Fruit fly (Drosophila melanogaster) whole organism, embryonic: ENCODE results near the gene CG13465.

ENCODE experiments used
- Ada2b ChIP-seq: fragments of 200-800 bp; sonication (Bioruptor generic); IDR thresholded peaks from 2 replicates; pipeline ENCODE4 v1.3.6; 2022; ENCODE audit warnings: missing biosample characterization, missing genetic modification characterization
- CG10147 ChIP-seq: fragments of 200-800 bp; sonication (Bioruptor generic); optimal IDR thresholded peaks from 2 replicates; lab custom pipeline; 2019; ENCODE audit warnings: missing biosample characterization, mild to moderate bottlenecking, missing genetic modification characterization, moderate library complexity
- CG10209 ChIP-seq: fragments of 200-800 bp; sonication (Bioruptor generic); optimal IDR thresholded peaks from 3 replicates; lab custom pipeline; 2017; ENCODE audit warnings: missing biosample characterization, mild to moderate bottlenecking, missing genetic modification characterization, missing genetic modification reagents
- CG10565 ChIP-seq: fragments of 200-800 bp; sonication (Bioruptor generic); optimal IDR thresholded peaks from 3 replicates; lab custom pipeline; 2016; ENCODE audit warnings: missing biosample characterization, mild to moderate bottlenecking, missing genetic modification characterization
- CG11085 ChIP-seq: fragments of 200-800 bp; sonication (Bioruptor generic); IDR thresholded peaks from 2 replicates; pipeline ENCODE4 v1.3.6; 2022; ENCODE audit warnings: missing biosample characterization, missing genetic modification characterization
- CG12744 ChIP-seq: fragments of 200-800 bp; sonication (Bioruptor generic); optimal IDR thresholded peaks from 2 replicates; lab custom pipeline; 2016; ENCODE audit warnings: missing biosample characterization, missing genetic modification characterization
- CG13424 ChIP-seq: fragments of 200-800 bp; sonication (Bioruptor generic); optimal IDR thresholded peaks from 2 replicates; lab custom pipeline; 2019; ENCODE audit warnings: missing biosample characterization, mild to moderate bottlenecking, missing genetic modification characterization, moderate library complexity
- CG14014 ChIP-seq: fragments of 200-800 bp; sonication (Bioruptor generic); IDR thresholded peaks from 2 replicates; pipeline ENCODE4 v1.3.6; 2022; ENCODE audit warnings: missing biosample characterization, missing genetic modification characterization
- CG14441 ChIP-seq: fragments of 200-800 bp; sonication (Bioruptor generic); IDR thresholded peaks from 2 replicates; pipeline ENCODE4 v1.3.6; 2022; ENCODE audit warnings: missing biosample characterization, missing genetic modification characterization
- CG15479 ChIP-seq: fragments of 200-800 bp; sonication (Bioruptor generic); optimal IDR thresholded peaks from 3 replicates; lab custom pipeline; 2019; ENCODE audit warnings: missing biosample characterization, mild to moderate bottlenecking, missing genetic modification characterization, moderate library complexity
- CG16815 ChIP-seq: fragments of 200-800 bp; sonication (Bioruptor generic); optimal IDR thresholded peaks from 3 replicates; lab custom pipeline; 2017; ENCODE audit warnings: missing biosample characterization, mild to moderate bottlenecking, missing genetic modification characterization
- CG17385 ChIP-seq: fragments of 200-800 bp; sonication (Bioruptor generic); optimal IDR thresholded peaks from 3 replicates; lab custom pipeline; 2018; ENCODE audit warnings: missing biosample characterization, mild to moderate bottlenecking, missing genetic modification characterization
- CG18262 ChIP-seq: fragments of 200-800 bp; optimal IDR thresholded peaks from 3 replicates; lab custom pipeline; 2019; ENCODE audit warnings: missing biosample characterization, mild to moderate bottlenecking, missing genetic modification characterization, moderate library complexity
- CG2199 ChIP-seq: fragments of 200-800 bp; sonication (Bioruptor generic); IDR thresholded peaks from 3 replicates; pipeline ENCODE4 v1.3.6; 2022; ENCODE audit warnings: missing biosample characterization, missing genetic modification characterization
- CG30431 ChIP-seq: fragments of 200-800 bp; sonication (Bioruptor generic); optimal IDR thresholded peaks from 2 replicates; lab custom pipeline; 2017; ENCODE audit warnings: missing biosample characterization, missing genetic modification characterization
- CG32767 ChIP-seq: fragments of 200-800 bp; sonication (Bioruptor generic); IDR thresholded peaks from 2 replicates; pipeline ENCODE4 v1.3.6; 2022; ENCODE audit warnings: missing biosample characterization, missing genetic modification characterization
- CG6254 ChIP-seq: fragments of 200-800 bp; sonication (Bioruptor generic); optimal IDR thresholded peaks from 3 replicates; lab custom pipeline; 2017; ENCODE audit warnings: mild to moderate bottlenecking, missing biosample characterization, missing genetic modification reagents, missing genetic modification characterization
- CG6765 ChIP-seq: fragments of 200-800 bp; sonication (Bioruptor generic); optimal IDR thresholded peaks from 3 replicates; lab custom pipeline; 2017; ENCODE audit warnings: missing biosample characterization, mild to moderate bottlenecking, missing genetic modification characterization
- CG8924 ChIP-seq: fragments of 200-800 bp; optimal IDR thresholded peaks from 3 replicates; lab custom pipeline; 2019; ENCODE audit warnings: missing biosample characterization, mild to moderate bottlenecking, missing genetic modification characterization, moderate library complexity
- CG8944 ChIP-seq: fragments of 200-800 bp; sonication (Bioruptor generic); optimal IDR thresholded peaks from 3 replicates; lab custom pipeline; 2016; ENCODE audit warnings: missing biosample characterization, missing genetic modification characterization
- CoRest ChIP-seq: fragments of 200-800 bp; sonication (Bioruptor generic); optimal IDR thresholded peaks from 3 replicates; lab custom pipeline; 2018; ENCODE audit warnings: missing biosample characterization, mild to moderate bottlenecking, missing genetic modification characterization, moderate library complexity
- Dip3 ChIP-seq: fragments of 200-800 bp; sonication (Bioruptor generic); optimal IDR thresholded peaks from 3 replicates; lab custom pipeline; 2016; ENCODE audit warnings: missing biosample characterization, missing genetic modification characterization
- Dp ChIP-seq: fragments of 200-800 bp; sonication (Bioruptor generic); optimal IDR thresholded peaks from 2 replicates; lab custom pipeline; 2018; ENCODE audit warnings: missing biosample characterization, mild to moderate bottlenecking, missing genetic modification characterization, moderate library complexity
- Drgx ChIP-seq: fragments of 200-800 bp; sonication (Bioruptor generic); IDR thresholded peaks from 2 replicates; pipeline ENCODE4 v1.3.6; 2022; ENCODE audit warnings: missing biosample characterization, missing genetic modification characterization
- H15 ChIP-seq: fragments of 200-800 bp; sonication (Bioruptor generic); IDR thresholded peaks from 3 replicates; pipeline ENCODE4 v1.3.6; 2022; ENCODE audit warnings: missing biosample characterization, missing genetic modification characterization
- Jarid2 ChIP-seq: fragments of 200-800 bp; sonication (Bioruptor generic); optimal IDR thresholded peaks from 3 replicates; lab custom pipeline; 2017; ENCODE audit warnings: mild to moderate bottlenecking, missing biosample characterization, missing genetic modification reagents, missing genetic modification characterization
- Kr ChIP-seq: fragments of 200-800 bp; sonication (Bioruptor generic); optimal IDR thresholded peaks from 2 replicates; lab custom pipeline; 2017; ENCODE audit warnings: missing biosample characterization, mild to moderate bottlenecking, missing genetic modification characterization
- Neu2 ChIP-seq: fragments of 200-800 bp; sonication (Bioruptor generic); optimal IDR thresholded peaks from 3 replicates; lab custom pipeline; 2016; ENCODE audit warnings: missing biosample characterization, missing genetic modification characterization, borderline replicate concordance
- Optix ChIP-seq: fragments of 200-800 bp; sonication (Bioruptor generic); IDR thresholded peaks from 3 replicates; pipeline ENCODE4 v1.3.6; 2022; ENCODE audit warnings: missing biosample characterization, missing genetic modification characterization
- Pdp1 ChIP-seq, 2 experiments: fragments of 200-800 bp; sonication (Bioruptor generic); optimal IDR thresholded peaks; 3 replicates each; lab custom pipeline; 2016; ENCODE audit warnings: missing biosample characterization in 2 of 2, missing genetic modification characterization in 2 of 2, mild to moderate bottlenecking in 1 of 2, moderate library complexity in 1 of 2
- Side ChIP-seq: fragments of 200-800 bp; sonication (Bioruptor generic); optimal IDR thresholded peaks from 2 replicates; lab custom pipeline; 2016; ENCODE audit warnings: missing biosample characterization, missing genetic modification characterization
- Spps ChIP-seq: fragments of 200-800 bp; sonication (Bioruptor generic); optimal IDR thresholded peaks from 2 replicates; lab custom pipeline; 2018; ENCODE audit warnings: missing biosample characterization, mild to moderate bottlenecking, missing genetic modification characterization
- TFAM ChIP-seq: fragments of 200-800 bp; sonication (Bioruptor generic); optimal IDR thresholded peaks from 2 replicates; lab custom pipeline; 2017; ENCODE audit warnings: missing biosample characterization, missing genetic modification characterization, inconsistent platforms
- Usf ChIP-seq: fragments of 200-800 bp; sonication (Bioruptor generic); optimal IDR thresholded peaks from 2 replicates; lab custom pipeline; 2017; ENCODE audit warnings: missing genotype, missing biosample characterization, missing genetic modification characterization
- dmrt11E ChIP-seq: fragments of 200-800 bp; sonication (Bioruptor generic); optimal IDR thresholded peaks from 3 replicates; lab custom pipeline; 2018; ENCODE audit warnings: missing biosample characterization, mild to moderate bottlenecking, missing genetic modification characterization, moderate library complexity
- dmrt99B ChIP-seq: fragments of 200-800 bp; sonication (Bioruptor generic); optimal IDR thresholded peaks from 2 replicates; lab custom pipeline; 2018; ENCODE audit warnings: missing biosample characterization, mild to moderate bottlenecking, missing genetic modification characterization, moderate library complexity
- gsb-n ChIP-seq: fragments of 200-800 bp; sonication (Bioruptor generic); optimal IDR thresholded peaks from 3 replicates; lab custom pipeline; 2018; ENCODE audit warnings: missing biosample characterization, mild to moderate bottlenecking, missing genetic modification characterization
- her ChIP-seq: fragments of 200-800 bp; sonication (Bioruptor generic); optimal IDR thresholded peaks from 2 replicates; lab custom pipeline; 2016; ENCODE audit warnings: missing biosample characterization, missing genetic modification characterization
- ind ChIP-seq: fragments of 200-800 bp; sonication (Bioruptor generic); optimal IDR thresholded peaks from 3 replicates; lab custom pipeline; 2016; ENCODE audit warnings: missing biosample characterization, missing genetic modification characterization
- phol ChIP-seq: fragments of 200-800 bp; sonication (Bioruptor generic); optimal IDR thresholded peaks from 3 replicates; lab custom pipeline; 2018; ENCODE audit warnings: missing biosample characterization, mild to moderate bottlenecking, missing genetic modification characterization, moderate library complexity
- row ChIP-seq: fragments of 200-800 bp; sonication (Bioruptor generic); IDR thresholded peaks from 3 replicates; pipeline ENCODE4 v1.3.6; 2022; ENCODE audit warnings: missing biosample characterization, missing genetic modification characterization
- run ChIP-seq: fragments of 200-800 bp; sonication (Bioruptor generic); optimal IDR thresholded peaks from 3 replicates; lab custom pipeline; 2018; ENCODE audit warnings: missing biosample characterization, mild to moderate bottlenecking, missing genetic modification characterization
- sc ChIP-seq, 3 experiments: fragments of >200 bp in 2 of 3; fragments of 200-800 bp in 1 of 3; sonication (Bioruptor generic) in 1 of 3; optimal IDR thresholded peaks; 2 replicates in 2 of 3; 3 replicates in 1 of 3; lab custom pipeline; 2017; ENCODE audit warnings: mild to moderate bottlenecking in 1 of 3, missing biosample characterization in 1 of 3, missing genetic modification characterization in 1 of 3, missing genetic modification reagents in 1 of 3
- schlank ChIP-seq: fragments of 200-800 bp; sonication (Bioruptor generic); optimal IDR thresholded peaks from 2 replicates; lab custom pipeline; 2018; ENCODE audit warnings: missing biosample characterization, mild to moderate bottlenecking, missing genetic modification characterization
- slp2 ChIP-seq: fragments of 200-800 bp; sonication (Bioruptor generic); optimal IDR thresholded peaks from 2 replicates; lab custom pipeline; 2016; ENCODE audit warnings: missing biosample characterization, missing genetic modification characterization
- sqz ChIP-seq: fragments of 200-800 bp; sonication (Bioruptor generic); optimal IDR thresholded peaks from 3 replicates; lab custom pipeline; 2018; ENCODE audit warnings: missing biosample characterization, mild to moderate bottlenecking, missing genetic modification characterization
- tll ChIP-seq, 2 experiments: fragments of 200-800 bp in 1 of 2; fragments of >200 bp in 1 of 2; sonication (Bioruptor generic) in 1 of 2; optimal IDR thresholded peaks; 2 replicates each; lab custom pipeline; 2017 to 2019; ENCODE audit warnings: missing biosample characterization in 2 of 2, missing genetic modification characterization in 2 of 2, mild to moderate bottlenecking in 1 of 2, moderate library complexity in 1 of 2
- trh ChIP-seq: fragments of 200-800 bp; sonication (Bioruptor generic); optimal IDR thresholded peaks from 2 replicates; lab custom pipeline; 2016; ENCODE audit warnings: missing biosample characterization, missing genetic modification characterization
- tx ChIP-seq: fragments of 200-800 bp; sonication (Bioruptor generic); optimal IDR thresholded peaks from 2 replicates; lab custom pipeline; 2016; ENCODE audit warnings: missing biosample characterization, missing genetic modification characterization
- zf30C ChIP-seq: fragments of 200-800 bp; sonication (Bioruptor generic); optimal IDR thresholded peaks from 3 replicates; lab custom pipeline; 2018; ENCODE audit warnings: missing biosample characterization, mild to moderate bottlenecking, missing genetic modification characterization

The CG13465 gene

dm6 chr3L:14982675-14983084, 38.5 kb upstream of the CG13465 start, which contains the start of gene CG5114 (continued):
- TF ChIP-seq CG14014 (GFP tag; lab: Robert Waterston, UW) (no peak), her (GFP tag; lab: Kevin White, UChicago) (peak; percentile 60), phol (tag; lab: Kevin White, UChicago) (peak; percentile 68), schlank (tag; lab: Kevin White, UChicago) (no peak), CG8924 (peak; percentile 52), row (GFP tag; lab: Robert Waterston, UW) (peak; percentile 55), CG6765 (no peak), CG16815 (GFP tag; lab: Kevin White, UChicago) (no peak), Dip3 (GFP tag; lab: Kevin White, UChicago) (no peak), CG2199 (GFP tag; lab: Robert Waterston, UW) (0 out of 3 replicates have a peak, but pooled peaks have one; percentile 15), CG11085 (no peak), Neu2 (no peak), gsb-n (tag; lab: Kevin White, UChicago) (peak; percentile 39), Usf (GFP tag; lab: Kevin White, UChicago) (no peak), sqz (GFP tag; lab: Kevin White, UChicago) (no peak), slp2 (GFP tag; lab: Kevin White, UChicago) (peak; percentile 15), H15 (GFP tag; lab: Robert Waterston, UW) (no peak; the same call in 2 of the 3 replicates), Pdp1 (GFP tag; optimal IDR thresholded peaks at IDR 0.05; lab: Kevin White, UChicago) (peak in 1 of 2 experiments; percentile 48), CG17385 (GFP tag; lab: Kevin White, UChicago) (no peak), CG10565 (GFP tag; lab: Kevin White, UChicago) (no peak), CG8944 (GFP tag; lab: Kevin White, UChicago) (peak; percentile 24), Ada2b (GFP tag; lab: Robert Waterston, UW) (no peak; the same call in 1 of the 2 replicates), CoRest (tag; lab: Kevin White, UChicago) (peak; percentile 45), trh (GFP tag; lab: Kevin White, UChicago) (no peak), CG10209 (GFP tag; lab: Kevin White, UChicago) (no peak), tx (GFP tag; lab: Kevin White, UChicago) (peak; percentile 43), zf30C (peak; percentile 24), tll (GFP tag; optimal IDR thresholded peaks at IDR 0.05; lab: Kevin White, UChicago) (no peak), CG15479 (GFP tag; lab: Kevin White, UChicago) (no peak), TFAM (GFP tag; lab: Kevin White, UChicago) (no peak), CG12744 (GFP tag; lab: Kevin White, UChicago) (peak; percentile 3), sc (optimal IDR thresholded peaks at IDR 0.05; lab: Kevin White, UChicago) (no peak), sc (GFP tag; optimal IDR thresholded peaks at IDR 0.05; lab: Kevin White, UChicago) (no peak), Side (GFP tag; lab: Kevin White, UChicago) (peak; percentile 9), Spps (tag; lab: Kevin White, UChicago) (no peak), CG14441 (GFP tag; lab: Robert Waterston, UW) (peak; percentile 38; the same call in 1 of the 2 replicates), CG13424 (peak; percentile 20), CG6254 (GFP tag; lab: Kevin White, UChicago) (no peak), Kr (GFP tag; lab: Kevin White, UChicago) (no peak), CG10147 (peak; percentile 22), run (tag; lab: Kevin White, UChicago) (no peak), dmrt99B (tag; lab: Kevin White, UChicago) (no peak), dmrt11E (peak; percentile 1), CG32767 (GFP tag; lab: Robert Waterston, UW) (no peak), ind (GFP tag; lab: Kevin White, UChicago) (peak; percentile 36), Dp (peak; percentile 99), Drgx (GFP tag; lab: Robert Waterston, UW) (no peak), CG18262 (tag; lab: Kevin White, UChicago) (peak; percentile 29), Jarid2 (GFP tag; lab: Kevin White, UChicago) (no peak), Optix (GFP tag; lab: Robert Waterston, UW) (no peak), CG30431 (no peak)
